Fruit fly (Drosophila melanogaster) whole organism, larva: ENCODE measurements around the gene CG45218.

ENCODE experiments used
- noc ChIP-seq: fragments of 200-800 bp; sonication (Bioruptor generic); optimal IDR thresholded peaks from 3 replicates; lab custom pipeline; 2019; ENCODE audit warnings: missing biosample characterization, mild to moderate bottlenecking, missing genetic modification characterization, moderate library complexity

Gene CG45218

DNA sequence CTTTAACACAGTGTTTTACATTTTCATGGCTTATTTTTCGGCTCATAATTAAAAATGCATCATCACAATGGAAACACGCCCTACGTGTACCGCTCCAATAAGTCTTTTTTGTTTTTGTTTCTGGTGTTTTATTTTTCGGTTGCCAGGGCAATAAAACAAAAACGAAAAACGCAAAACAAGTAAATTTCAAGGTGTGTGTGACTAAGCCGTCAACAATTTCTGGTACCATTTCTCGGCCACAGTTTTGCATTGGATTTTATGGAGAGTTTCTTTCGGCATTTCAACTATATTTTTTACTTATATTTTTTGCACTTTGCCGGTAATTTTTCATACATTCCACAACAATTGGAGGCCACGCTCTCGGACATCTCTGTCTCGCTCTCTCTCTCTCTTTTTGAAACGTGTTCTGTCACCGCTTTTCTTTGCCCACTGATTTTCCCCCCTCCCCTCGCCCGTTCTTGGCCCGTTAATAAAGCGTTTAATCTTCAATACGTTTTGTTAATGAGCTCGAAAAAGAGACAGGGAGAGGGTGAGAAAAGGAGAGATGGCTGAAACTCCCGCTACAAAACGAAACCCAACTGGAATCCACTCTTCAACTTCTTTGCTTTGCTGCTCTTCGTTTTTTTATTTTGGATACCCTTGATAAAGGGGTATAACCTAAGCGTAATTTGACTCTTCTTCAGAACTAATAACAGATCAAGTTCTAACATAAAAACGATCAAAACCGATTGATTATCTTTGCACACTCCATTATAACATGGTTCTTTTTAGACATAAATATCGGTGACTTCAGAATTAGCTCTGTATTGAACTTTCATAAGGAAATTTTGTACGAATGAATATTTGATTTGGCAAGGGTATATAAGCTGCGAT lies 2.6 kb upstream of the CG45218 start:
- TF ChIP-seq noc (tag; lab: Kevin White, UChicago), result peak; percentile 59

DNA sequence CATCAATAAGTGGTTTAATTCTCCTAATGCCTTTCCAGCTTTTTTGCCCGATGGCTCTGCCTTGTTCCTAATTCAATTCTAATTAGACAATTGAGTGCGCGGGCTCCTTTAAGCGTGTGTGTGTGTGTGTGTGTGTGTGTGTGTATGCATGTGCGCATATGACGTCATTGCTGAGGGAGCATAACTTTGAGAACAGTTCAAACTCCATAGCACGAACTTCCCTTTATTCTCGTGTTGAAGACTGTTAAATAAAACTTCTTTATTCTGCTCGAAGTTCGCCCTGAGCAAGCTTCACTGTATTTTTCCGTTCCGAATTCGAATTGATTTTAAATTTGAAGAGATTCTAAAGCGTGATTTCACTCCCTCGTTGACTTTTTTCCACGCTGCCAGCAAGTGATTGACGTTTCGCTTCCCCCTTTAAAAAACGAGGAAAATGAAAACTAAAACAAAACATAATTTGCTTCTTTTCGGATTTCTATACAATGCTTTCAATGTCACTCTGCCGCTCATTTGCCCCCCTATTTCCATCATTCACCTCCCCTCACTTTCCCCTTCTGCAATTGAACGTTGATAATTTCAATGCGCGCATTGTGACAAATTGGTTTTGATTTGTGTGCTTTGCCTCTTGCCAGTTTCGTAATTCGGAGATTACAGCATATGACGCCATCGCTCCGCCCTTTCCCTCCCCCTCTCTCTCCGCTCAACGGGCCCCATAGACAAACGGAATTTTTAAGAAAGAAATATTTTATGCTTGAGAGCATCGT lies 1.8 kb upstream of the CG45218 start:
- no peak for TF ChIP-seq noc (tag; lab: Kevin White, UChicago)

DNA sequence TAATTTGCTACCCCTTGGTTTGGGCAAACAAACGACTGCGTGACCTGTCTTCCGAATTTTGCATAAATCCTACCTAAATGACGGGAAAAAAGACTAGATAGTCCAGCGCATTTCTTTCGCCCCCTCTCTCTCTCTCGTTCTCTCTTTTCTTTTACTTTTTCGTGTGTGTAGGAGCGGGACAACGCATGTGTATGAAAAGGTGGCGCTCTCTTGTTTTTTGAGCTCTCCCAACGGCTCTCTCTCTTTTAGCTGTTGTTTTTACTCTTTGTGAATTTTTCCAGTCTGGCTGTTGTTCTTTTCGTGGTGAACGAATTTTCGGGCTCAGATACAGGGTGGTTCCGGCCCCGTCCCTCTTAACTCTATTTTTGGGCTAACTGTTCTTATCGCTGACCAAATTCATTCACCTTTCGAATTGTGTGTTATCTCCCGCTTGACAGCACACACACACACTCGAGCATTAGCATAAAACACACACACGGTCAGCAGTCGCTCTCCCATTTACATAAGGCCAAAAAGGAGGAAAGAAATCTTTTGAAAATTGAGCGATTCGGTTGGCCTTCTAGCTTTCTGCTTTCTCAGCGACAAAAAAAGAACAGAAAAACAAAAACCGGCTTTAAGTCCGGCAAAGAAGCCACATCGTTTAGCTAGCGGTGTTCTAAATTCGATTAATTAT lies 1.1 kb upstream of the CG45218 start:
- TF ChIP-seq noc (tag; lab: Kevin White, UChicago), result peak; percentile 23

DNA sequence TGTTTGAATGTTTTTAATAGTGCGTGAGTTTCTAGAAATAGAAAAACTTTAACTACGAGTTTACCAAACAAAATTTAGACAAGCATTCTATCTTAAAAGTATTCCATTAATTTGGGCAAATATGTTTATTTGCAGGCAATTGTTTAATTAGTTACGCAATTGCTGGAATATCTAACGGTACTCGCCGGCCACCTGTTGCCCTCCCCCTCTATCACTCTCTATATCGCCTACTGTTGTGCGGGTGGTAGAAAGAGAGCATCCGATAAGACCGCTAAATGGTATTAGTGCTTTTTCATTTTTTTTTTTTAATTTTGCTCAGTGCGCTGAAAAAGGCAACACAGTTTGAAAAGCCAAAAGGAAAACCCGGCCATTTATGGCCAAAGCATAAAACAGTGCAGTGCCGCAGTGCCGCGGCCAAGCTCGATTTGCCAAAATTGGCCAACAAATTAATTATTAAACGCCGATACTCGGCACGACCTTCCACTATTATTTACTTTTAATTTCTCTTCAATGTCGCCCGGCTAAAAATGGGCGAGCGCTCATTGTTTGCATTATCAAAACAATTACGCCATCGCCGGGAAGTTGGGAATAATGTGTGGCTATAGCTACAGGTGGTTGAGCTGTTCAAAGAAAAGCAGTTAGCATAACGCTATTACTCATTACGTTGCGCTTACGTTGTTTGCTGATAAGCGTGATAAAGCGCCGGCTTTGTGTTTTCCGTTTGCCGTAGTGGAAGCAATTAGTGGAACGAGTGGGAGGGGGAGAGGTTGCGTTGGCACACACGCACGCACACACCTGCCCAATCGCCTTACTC lies 564 bp downstream of the CG45218 start:
- no peak for TF ChIP-seq noc (tag; lab: Kevin White, UChicago)

DNA sequence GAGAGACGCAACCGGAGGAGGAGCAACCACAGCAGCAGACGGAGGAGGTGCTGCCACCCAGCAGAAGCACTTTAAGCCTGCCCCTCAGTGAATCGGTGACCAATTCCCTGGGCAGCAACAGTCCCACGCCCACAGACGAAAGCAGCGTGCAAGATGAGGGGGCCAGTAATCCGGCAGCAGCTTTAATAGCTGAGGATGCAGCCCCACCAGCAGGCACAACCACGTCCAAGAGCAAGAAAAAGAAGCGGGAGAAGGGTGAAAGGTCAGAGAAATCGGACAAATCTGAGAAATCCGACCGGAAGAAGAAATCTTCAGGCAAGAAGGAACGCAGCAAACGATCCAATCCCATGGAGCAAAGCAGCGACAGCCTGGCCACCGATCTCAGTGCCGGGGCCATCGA lies 1.8 kb downstream of the CG45218 start:
- TF ChIP-seq noc (tag; lab: Kevin White, UChicago), result no peak

DNA sequence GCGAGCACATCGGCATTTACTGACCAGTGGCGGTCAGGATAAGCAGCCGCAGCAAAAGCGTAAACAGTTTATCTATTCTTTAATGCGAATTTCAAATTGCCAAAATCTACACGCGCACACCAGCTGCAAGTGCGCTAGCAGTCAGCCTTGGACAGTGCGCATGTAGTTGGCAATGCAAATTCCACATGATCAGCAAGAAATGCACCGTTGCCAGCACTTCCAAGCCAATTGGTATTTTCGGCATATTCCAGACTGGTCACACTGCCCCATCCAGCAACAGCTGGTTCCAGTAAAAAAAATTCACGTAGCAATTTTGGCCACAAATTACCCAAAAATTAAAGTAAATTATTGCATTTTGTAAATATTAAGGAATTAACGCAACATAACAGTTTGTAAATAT lies 2.8 kb downstream of the CG45218 start:
- no peak for TF ChIP-seq noc (tag; lab: Kevin White, UChicago)

DNA sequence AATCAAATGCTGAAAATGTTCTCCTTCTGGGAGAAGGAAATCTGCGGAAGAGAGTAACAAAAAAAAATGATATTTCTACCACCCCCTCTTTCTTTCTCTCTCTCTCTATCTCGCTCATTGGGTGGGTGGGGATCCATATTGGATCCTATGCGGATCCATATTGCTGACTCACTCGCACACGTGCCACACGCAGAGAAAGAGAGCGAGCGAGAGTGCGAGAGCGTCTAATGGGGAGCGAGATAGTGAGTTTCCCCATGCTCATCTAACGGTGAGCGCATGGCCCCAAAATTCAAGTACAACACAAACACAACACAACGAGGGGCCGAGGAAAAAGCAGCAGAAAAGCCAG lies 3.9 kb downstream of the CG45218 start:
- peak; percentile 23 for TF ChIP-seq noc (tag; lab: Kevin White, UChicago)

DNA sequence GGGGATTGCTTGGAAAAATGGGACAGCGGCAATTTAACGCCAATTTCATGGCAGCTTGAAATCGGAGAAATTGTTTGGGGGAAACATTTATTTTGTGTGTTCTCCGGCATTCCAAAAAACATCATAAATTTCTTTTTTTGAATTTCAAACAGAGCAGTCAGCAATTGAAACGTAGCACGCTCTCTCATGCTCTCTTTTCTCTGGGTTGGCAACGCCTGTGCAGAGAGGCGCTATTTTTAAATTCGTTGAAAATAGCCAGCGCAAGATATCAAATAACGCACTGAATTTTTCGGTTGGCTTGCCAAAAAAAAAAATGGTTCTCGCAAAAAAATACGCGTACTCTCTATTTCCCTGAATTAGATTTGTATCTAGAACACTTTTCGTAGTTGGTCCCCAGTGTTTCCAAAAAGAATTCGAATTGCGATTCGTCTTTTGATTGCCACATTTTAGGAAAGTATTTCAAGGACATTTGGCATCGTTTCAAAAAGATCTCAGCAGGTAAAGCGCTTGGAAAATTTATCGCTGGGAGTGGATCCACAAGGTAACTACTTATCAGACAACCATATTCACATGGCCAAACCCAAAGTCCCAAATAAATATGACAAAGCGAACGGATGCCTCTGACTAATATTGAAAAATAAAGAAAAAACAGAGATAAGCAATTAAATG lies 4.4 kb downstream of the CG45218 start:
- no peak for TF ChIP-seq noc (tag; lab: Kevin White, UChicago)

DNA sequence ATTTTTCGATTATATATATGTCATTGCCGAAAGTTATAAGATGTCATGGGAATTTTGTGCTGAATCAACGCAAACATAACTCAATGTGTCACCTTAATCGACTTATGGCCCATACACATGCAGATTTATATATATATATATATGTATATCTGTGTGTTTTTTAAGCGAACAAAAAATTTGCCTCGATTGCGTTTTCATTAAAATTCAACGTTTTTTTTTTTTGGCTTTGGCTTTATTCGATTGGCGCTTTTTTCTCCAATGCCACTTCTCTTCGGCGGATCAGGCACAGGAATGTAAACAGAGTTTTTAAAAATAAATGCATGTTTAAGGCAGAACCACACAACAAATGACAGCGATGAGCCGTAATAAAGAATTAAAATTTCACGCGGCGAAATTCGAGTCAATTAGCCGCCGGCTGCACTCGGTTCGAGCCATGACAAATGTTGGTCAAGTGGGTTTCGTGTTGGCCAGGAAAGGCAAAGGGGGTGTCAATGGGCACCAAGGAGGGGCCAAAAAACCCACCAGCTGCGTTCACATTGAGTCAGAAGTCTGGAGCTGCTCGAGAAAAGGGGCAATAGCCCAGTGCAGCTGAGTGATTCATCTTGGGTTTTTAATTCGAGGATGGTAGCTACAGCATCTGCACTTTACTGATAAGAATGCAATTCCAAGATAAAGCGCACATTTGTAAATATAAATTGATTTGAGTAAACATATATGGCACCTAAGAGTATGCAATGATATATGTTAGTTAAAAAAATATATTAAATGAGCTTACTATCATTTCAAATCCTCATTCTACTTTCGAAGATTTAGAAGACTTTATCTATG lies 7.4 kb downstream of the CG45218 start:
- TF ChIP-seq noc (tag; lab: Kevin White, UChicago), result no peak

DNA sequence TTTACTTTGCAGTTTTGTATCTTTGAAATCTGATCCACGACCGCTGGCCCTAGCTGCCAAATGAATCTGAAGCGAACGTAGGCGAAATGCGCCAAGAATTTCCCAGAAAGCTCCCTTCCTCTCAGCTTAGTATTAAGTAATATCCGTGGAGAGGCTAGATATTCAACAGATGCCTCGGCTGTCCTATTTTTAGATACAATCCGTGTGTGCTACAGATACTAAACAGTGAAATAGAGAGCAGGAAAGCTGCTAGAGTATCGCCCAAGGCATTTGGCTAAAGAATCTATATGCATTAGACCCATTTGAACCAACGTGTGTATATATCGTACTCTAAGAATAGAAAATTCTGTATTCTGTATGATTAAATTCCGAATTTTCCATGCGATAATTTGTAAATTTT lies 8.3 kb downstream of the CG45218 start:
- TF ChIP-seq noc (tag; lab: Kevin White, UChicago), result no peak

DNA sequence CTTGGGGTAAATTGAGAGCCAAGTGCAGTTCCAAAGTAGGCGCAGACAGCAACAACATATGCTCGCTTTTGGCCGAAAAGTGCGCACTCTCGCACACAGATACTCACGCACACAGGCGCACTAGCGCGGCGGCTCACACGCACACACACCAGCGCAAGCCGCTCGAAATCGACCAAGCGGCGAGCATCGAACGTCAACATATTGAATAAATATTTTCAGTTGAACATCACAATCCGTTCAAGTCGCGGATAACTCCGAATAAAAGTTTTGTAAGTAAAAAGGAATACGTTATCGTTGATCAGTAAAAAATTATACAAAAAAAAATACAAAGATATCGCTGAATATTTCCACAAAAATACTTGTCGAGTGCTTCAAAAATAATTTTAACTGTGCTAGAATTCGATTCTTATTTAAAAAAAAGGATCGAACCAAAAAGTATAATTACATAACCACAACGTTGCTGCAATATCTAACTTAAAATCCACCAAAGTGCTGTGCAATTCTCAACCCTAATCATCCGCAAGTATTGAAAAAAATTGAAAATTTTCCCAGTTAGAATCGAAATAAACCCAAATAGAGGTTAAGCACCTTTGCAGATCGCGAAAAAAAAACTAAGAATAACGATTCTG lies 9.2 kb downstream of the CG45218 start:
- TF ChIP-seq noc (tag; lab: Kevin White, UChicago), result no peak

DNA sequence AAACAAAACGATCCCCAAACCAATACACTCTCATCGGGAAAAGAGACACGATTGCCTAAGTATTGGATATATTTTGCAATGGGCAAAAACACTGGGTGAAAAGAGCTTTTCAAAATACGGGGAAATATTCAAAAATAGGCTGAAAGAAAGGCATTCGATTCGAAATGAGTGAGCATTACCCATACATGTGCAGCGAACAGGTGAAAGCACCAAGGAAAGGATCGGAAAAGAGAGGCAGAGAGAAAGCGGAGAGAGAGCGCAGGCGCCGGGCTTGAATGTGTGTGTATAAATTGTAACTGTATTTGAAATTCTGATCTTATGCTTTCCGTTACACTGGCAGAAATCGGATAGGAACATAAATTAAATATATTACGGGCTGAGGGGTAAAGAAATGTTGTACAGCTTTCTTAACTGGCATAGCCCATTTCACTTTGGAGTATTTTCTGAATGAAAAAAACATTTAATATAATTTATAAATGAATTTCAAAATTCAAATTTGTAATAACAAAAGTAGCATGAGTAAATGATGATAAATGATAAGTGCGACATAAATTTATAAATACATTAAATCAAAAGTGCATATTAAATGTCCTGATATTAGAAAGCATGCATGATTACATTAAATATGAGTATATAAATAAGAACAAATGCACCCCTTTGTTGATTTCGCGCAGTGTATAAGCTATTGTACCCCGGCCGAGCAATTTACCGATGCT lies 9.8 kb downstream of the CG45218 start:
- peak; percentile 48 for TF ChIP-seq noc (tag; lab: Kevin White, UChicago)
